Fruit fly (Drosophila melanogaster) S2 (cell line): ENCODE measurements around the gene CG31917.

ENCODE experiments used
- CG8478 ChIP-seq: fragments of >200 bp; optimal IDR thresholded peaks from 2 replicates; lab custom pipeline; 2018
- CTCF ChIP-seq, 2 experiments: fragments of >200 bp; optimal IDR thresholded peaks; 2 replicates each; lab custom pipeline; 2018

DNA sequence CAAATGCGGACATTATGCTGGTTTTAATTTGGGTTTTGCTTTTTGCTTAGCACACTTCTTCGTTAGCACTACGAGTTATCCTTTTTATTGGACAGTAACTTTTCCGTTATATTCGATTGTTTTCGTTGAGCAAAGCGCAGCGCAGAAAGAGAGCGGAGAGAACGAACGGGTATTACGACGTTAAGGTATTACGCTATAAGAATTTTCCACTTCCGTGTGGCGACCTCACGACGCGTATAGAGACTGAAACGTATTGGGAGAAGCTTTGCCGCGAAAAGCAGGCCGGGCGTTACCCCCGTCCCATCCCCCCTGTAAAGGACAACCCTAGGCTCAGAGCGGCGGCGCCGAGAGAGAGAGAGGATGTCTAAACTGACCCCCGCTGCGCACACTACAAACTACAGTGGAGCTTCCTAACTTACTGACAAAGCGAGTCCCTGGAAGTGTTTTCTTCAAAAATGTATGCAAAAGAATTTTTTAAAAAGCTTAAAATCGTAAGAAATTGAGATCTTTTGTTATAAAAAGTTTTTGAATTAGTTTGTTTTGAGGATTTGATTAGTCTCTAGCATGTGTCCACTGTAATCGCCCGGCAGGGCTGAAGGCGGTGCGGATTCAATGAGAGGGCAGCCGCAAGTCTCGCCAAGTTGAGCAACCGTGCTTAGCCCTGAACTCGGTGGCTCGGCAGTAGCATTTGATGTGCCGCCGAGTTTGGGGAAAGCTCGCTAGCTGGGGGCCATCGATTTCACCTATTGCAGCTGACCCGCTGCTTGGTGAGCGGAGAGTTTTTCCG is 5.8 kb downstream of the CG31917 start:
- TF ChIP-seq CG8478 (no peak), CTCF (optimal IDR thresholded peaks at IDR 0.05; lab: Kevin White, UChicago) (no peak)
